Fruit fly (Drosophila melanogaster): ENCODE data around the gene Mst57Dc.

Mst57Dc gene

dm6 chr3R:25854825-25855224, 25.3 kb upstream of the Mst57Dc start (continued):
- TF ChIP-seq Ets96B (tag; optimal IDR thresholded peaks at IDR 0.05) (peak; percentile 10), CG7368 (GFP tag; optimal IDR thresholded peaks at IDR 0.05) (no peak)

dm6 chr3R:25851224-25851682, 21.8 kb upstream of the Mst57Dc start, which contains the start of the genes CG14545 and CG5886:
TSS of gene CG14545 (minus strand) at chr3R:25851291.
TSS of gene CG5886 (plus strand) at chr3R:25851632.
- peak; percentile 33 for TF ChIP-seq cyc (GFP tag; optimal IDR thresholded peaks at IDR 0.05)
- TF ChIP-seq lz (GFP tag; optimal IDR thresholded peaks at IDR 0.05): peak; percentile 25
- TF ChIP-seq CG8119 (GFP tag; IDR thresholded peaks at IDR 0.05): no peak
- no peak for TF ChIP-seq Hr4 (GFP tag; optimal IDR thresholded peaks at IDR 0.05)
- no peak for TF ChIP-seq achi (GFP tag; optimal IDR thresholded peaks at IDR 0.05)
- no peak for TF ChIP-seq pdm3 (GFP tag; optimal IDR thresholded peaks at IDR 0.05)
- TF ChIP-seq CG10631 (GFP tag; optimal IDR thresholded peaks at IDR 0.05): no peak
- peak; percentile 24 for TF ChIP-seq Hr39 (GFP tag; optimal IDR thresholded peaks at IDR 0.05)
- TF ChIP-seq CG3919 (GFP tag; optimal IDR thresholded peaks at IDR 0.05): peak; percentile 3
- peak; percentile 8 for TF ChIP-seq CG31627 (GFP tag; optimal IDR thresholded peaks at IDR 0.05)
- TF ChIP-seq CG8319 (GFP tag; optimal IDR thresholded peaks at IDR 0.05): no peak
- no peak for TF ChIP-seq CG4318 (GFP tag; optimal IDR thresholded peaks at IDR 0.05)
- TF ChIP-seq Sox15 (GFP tag; optimal IDR thresholded peaks at IDR 0.05): no peak

dm6 chr3R:25831799-25832280, 2.3 kb upstream of the Mst57Dc start, which contains the start of the genes Mst57Da and alpha4GT2:
TSS of gene Mst57Da (minus strand) at chr3R:25831899.
TSS of gene alpha4GT2 (plus strand) at chr3R:25832230.
- no peak for TF ChIP-seq Ets96B (tag; optimal IDR thresholded peaks at IDR 0.05)
- no peak for TF ChIP-seq eg (GFP tag; IDR thresholded peaks at IDR 0.05)
- no peak for TF ChIP-seq Eip78C (GFP tag)
- TF ChIP-seq CG8119 (GFP tag; IDR thresholded peaks at IDR 0.05): no peak
- no peak for TF ChIP-seq CG31627 (GFP tag; optimal IDR thresholded peaks at IDR 0.05)
- TF ChIP-seq CG6792 (GFP tag; optimal IDR thresholded peaks at IDR 0.05): no peak
- no peak for TF ChIP-seq CG3032 (tag; optimal IDR thresholded peaks at IDR 0.05)
- TF ChIP-seq esn (GFP tag; optimal IDR thresholded peaks at IDR 0.05): no peak
- no peak for TF ChIP-seq CG34406 (GFP tag; optimal IDR thresholded peaks at IDR 0.05)
- TF ChIP-seq spab (GFP tag; optimal IDR thresholded peaks at IDR 0.05): no peak
- no peak for TF ChIP-seq Sox14 (GFP tag; optimal IDR thresholded peaks at IDR 0.05)
- no peak for TF ChIP-seq fkh (GFP tag; optimal IDR thresholded peaks at IDR 0.05)

- no peak for TF ChIP-seq OdsH (GFP tag; optimal IDR thresholded peaks at IDR 0.05)
- no peak for TF ChIP-seq CG1621 (tag; optimal IDR thresholded peaks at IDR 0.05)
- no peak for TF ChIP-seq Sox102F (GFP tag; optimal IDR thresholded peaks at IDR 0.05)
- no peak for TF ChIP-seq CG34406 (GFP tag; optimal IDR thresholded peaks at IDR 0.05)
- TF ChIP-seq fd85E (GFP tag; optimal IDR thresholded peaks at IDR 0.05): no peak
- no peak for TF ChIP-seq esn (GFP tag; optimal IDR thresholded peaks at IDR 0.05)
- no peak for TF ChIP-seq CG8632 (GFP tag; optimal IDR thresholded peaks at IDR 0.05)
- TF ChIP-seq CG4318 (GFP tag; optimal IDR thresholded peaks at IDR 0.05): no peak
- TF ChIP-seq Eip78C (GFP tag): no peak
- no peak for TF ChIP-seq CG9139 (GFP tag; optimal IDR thresholded peaks at IDR 0.05)
- TF ChIP-seq Ets21C (GFP tag; optimal IDR thresholded peaks at IDR 0.05): no peak
- no peak for TF ChIP-seq CG6163 (GFP tag; IDR thresholded peaks at IDR 0.05)
- TF ChIP-seq vri (GFP tag; optimal IDR thresholded peaks at IDR 0.05): no peak
- TF ChIP-seq Blimp-1 (GFP tag; optimal IDR thresholded peaks at IDR 0.05): no peak
- TF ChIP-seq Hr38 (GFP tag; optimal IDR thresholded peaks at IDR 0.05): no peak
- TF ChIP-seq CG16779 (tag; optimal IDR thresholded peaks at IDR 0.05): no peak
- TF ChIP-seq svp (GFP tag): no peak
- TF ChIP-seq CG31627 (GFP tag; optimal IDR thresholded peaks at IDR 0.05): no peak
- no peak for TF ChIP-seq CG6792 (GFP tag; optimal IDR thresholded peaks at IDR 0.05)
Measured at dm6 chr3R:25830814-25831213, 1.3 kb upstream of the Mst57Dc start, which contains the start of gene Mst57Db. TSS of gene Mst57Db (minus strand) at chr3R:25830914.
